Worm (Caenorhabditis elegans) whole organism, L4/young adult: ENCODE results near the gene tag-120.

ENCODE experiments used
- W03F9.2 ChIP-seq: fragments of 150-350 bp; optimal IDR thresholded peaks from 2 replicates; lab custom pipeline; 2014; ENCODE audit warnings: missing biosample characterization, missing genetic modification characterization
- dao-5 ChIP-seq: sonication (generic microtip); optimal IDR thresholded peaks from 2 replicates; lab custom pipeline; 2016; ENCODE audit warnings: missing genotype, missing genetic modification characterization, moderate library complexity, missing compliant biosample characterization
- him-1 ChIP-seq: sonication (generic microtip); optimal IDR thresholded peaks from 2 replicates; lab custom pipeline; 2016; ENCODE audit warnings: missing genotype, missing genetic modification reagents, missing genetic modification characterization, missing compliant biosample characterization

DNA sequence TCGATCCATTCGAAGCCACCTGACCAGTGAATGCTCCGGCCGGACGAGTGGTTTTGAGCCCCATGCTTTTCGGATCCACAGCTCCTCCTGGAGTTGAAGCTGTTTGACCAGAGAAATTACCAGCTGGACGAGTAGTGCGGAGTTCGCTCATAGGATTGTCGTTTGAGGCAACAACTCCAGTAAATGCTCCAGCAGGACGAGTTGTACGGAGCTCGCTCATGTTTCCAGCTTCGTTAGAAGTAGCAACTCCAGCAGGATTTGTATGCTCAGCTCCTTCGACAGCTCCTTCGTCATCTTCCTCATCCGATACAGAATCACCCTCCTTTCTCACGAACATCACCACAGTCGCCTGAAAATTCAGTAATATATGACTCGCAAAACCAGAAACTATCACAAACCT lies 43.9 kb upstream of the tag-120 start:
- TF ChIP-seq him-1, result no peak
- no peak for TF ChIP-seq W03F9.2
- TF ChIP-seq dao-5 (tag; lab: Kevin White, UChicago), result no peak
